Worm (Caenorhabditis elegans) whole organism, L4/young adult: ENCODE data around the gene Y53F4B.51.

ENCODE experiments used
- W03F9.2 ChIP-seq: fragments of 150-350 bp; optimal IDR thresholded peaks from 2 replicates; lab custom pipeline; 2014; ENCODE audit warnings: missing biosample characterization, missing genetic modification characterization
- dao-5 ChIP-seq: sonication (generic microtip); optimal IDR thresholded peaks from 2 replicates; lab custom pipeline; 2016; ENCODE audit warnings: missing genotype, missing genetic modification characterization, moderate library complexity, missing compliant biosample characterization
- him-1 ChIP-seq: sonication (generic microtip); optimal IDR thresholded peaks from 2 replicates; lab custom pipeline; 2016; ENCODE audit warnings: missing genotype, missing genetic modification reagents, missing genetic modification characterization, missing compliant biosample characterization

- TF ChIP-seq W03F9.2 (tag; lab: Kevin White, UChicago) (no peak), dao-5 (tag; lab: Kevin White, UChicago) (no peak), him-1 (no peak)
Measured at ce11 chrII:15008481-15009057, 5.7 kb downstream of the Y53F4B.51 start.
